Worm (Caenorhabditis elegans) whole organism, L2 larva: ENCODE results near the gene cng-2.

Experiments used
- R02D3.7 ChIP-seq: fragments of 150-350 bp; optimal IDR thresholded peaks from 2 replicates; lab custom pipeline; 2014; ENCODE audit warnings: missing biosample characterization, missing genetic modification characterization
- ama-1 ChIP-seq: fragments of 150-350 bp; optimal IDR thresholded peaks from 2 replicates; lab custom pipeline; 2018; ENCODE audit warnings: inconsistent platforms
- ceh-82 ChIP-seq: fragments of 150-350 bp; optimal IDR thresholded peaks from 2 replicates; lab custom pipeline; 2014; ENCODE audit warnings: missing biosample characterization, missing genetic modification characterization
- egl-27 ChIP-seq: sonication (generic microtip); optimal IDR thresholded peaks from 3 replicates; lab custom pipeline; 2017; ENCODE audit warnings: missing biosample characterization, missing genetic modification reagents, missing genetic modification characterization
- elt-1 ChIP-seq: fragments of 150-350 bp; optimal IDR thresholded peaks from 2 replicates; lab custom pipeline; 2014; ENCODE audit warnings: missing biosample characterization, missing genetic modification characterization
- elt-3 ChIP-seq: sonication (generic microtip); optimal IDR thresholded peaks from 2 replicates; lab custom pipeline; 2017; ENCODE audit warnings: missing biosample characterization, missing genetic modification characterization
- nhr-11 ChIP-seq: fragments of 150-350 bp; optimal IDR thresholded peaks from 2 replicates; lab custom pipeline; 2014; ENCODE audit warnings: missing biosample characterization, missing genetic modification characterization
- nhr-129 ChIP-seq: fragments of 150-350 bp; optimal IDR thresholded peaks from 2 replicates; lab custom pipeline; 2014; ENCODE audit warnings: missing biosample characterization, missing genetic modification characterization
- snpc-4 ChIP-seq: fragments of 150-350 bp; optimal IDR thresholded peaks from 2 replicates; lab custom pipeline; 2014; ENCODE audit warnings: missing biosample characterization, missing genetic modification characterization
- unc-55 ChIP-seq: fragments of 150-350 bp; sonication (generic microtip); optimal IDR thresholded peaks from 3 replicates; lab custom pipeline; 2014; ENCODE audit warnings: missing biosample characterization, missing genetic modification reagents, missing genetic modification characterization
- zag-1 ChIP-seq: fragments of 150-350 bp; optimal IDR thresholded peaks from 2 replicates; lab custom pipeline; 2014; ENCODE audit warnings: missing biosample characterization, missing genetic modification characterization
- ztf-11 ChIP-seq: sonication (generic microtip); optimal IDR thresholded peaks from 2 replicates; lab custom pipeline; 2017; ENCODE audit warnings: missing biosample characterization, missing genetic modification characterization

DNA sequence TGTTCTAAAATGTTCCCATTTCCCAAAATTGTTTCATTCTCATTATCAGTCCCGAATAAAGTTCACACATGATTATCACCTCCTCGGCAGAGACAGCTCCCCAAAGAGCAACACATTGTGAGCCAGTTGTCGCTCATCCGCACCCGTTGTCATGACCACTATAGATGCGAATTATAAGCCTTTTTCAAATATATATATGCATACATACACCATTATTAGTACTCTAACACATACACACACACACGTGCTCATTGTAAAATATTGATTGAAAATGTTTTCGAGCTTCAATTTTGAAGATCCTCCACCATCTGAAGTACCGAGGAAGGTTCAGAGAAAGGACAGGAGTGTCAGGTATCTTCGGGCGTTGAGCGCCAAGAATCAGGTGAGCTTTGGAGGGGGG is at the start of gene cng-2, which contains the start of gene Y76B12C.9:
- TF ChIP-seq elt-1 (no peak), ceh-82 (tag; lab: Kevin White, UChicago) (no peak), R02D3.7 (no peak), nhr-11 (tag; lab: Kevin White, UChicago) (no peak), unc-55 (GFP tag; lab: Kevin White, UChicago) (no peak), nhr-129 (tag; lab: Kevin White, UChicago) (no peak), egl-27 (tag; lab: Kevin White, UChicago) (no peak), ama-1 (lab: Kevin White, UChicago) (no peak), zag-1 (tag; lab: Kevin White, UChicago) (no peak), ztf-11 (tag; lab: Kevin White, UChicago) (no peak), snpc-4 (tag; lab: Kevin White, UChicago) (no peak), elt-3 (tag; lab: Kevin White, UChicago) (no peak)
